Worm (Caenorhabditis elegans): ENCODE measurements around the gene F46B6.6.

DNA sequence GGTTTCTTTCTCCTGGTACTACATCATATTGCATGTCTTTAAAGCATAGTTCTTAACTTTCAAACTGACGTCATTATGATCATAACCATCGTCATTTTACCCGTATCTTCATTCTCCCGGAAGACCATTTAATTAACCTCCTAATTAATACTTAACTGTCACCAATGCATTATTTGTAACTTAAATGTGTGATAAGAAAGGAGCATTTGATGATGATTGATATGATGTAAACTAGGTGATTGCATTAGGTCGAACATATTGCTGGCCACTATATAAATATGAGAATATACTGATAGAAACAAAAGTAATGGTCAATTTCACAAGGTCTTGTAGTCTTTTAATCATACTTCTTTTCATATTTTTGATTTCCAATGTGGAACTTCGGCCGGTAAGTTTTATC is 30.4 kb downstream of the F46B6.6 start, which contains the start of gene hrg-3:
- TF ChIP-seq lin-39 (tag; optimal IDR thresholded peaks at IDR 0.05): no peak
- no peak for TF ChIP-seq cey-2 (tag; optimal IDR thresholded peaks at IDR 0.05; ENCODE audit: borderline replicate concordance, insufficient read depth)
